Fruit fly (Drosophila melanogaster): ENCODE results near the gene Obp83ef.

The Obp83ef gene

DNA sequence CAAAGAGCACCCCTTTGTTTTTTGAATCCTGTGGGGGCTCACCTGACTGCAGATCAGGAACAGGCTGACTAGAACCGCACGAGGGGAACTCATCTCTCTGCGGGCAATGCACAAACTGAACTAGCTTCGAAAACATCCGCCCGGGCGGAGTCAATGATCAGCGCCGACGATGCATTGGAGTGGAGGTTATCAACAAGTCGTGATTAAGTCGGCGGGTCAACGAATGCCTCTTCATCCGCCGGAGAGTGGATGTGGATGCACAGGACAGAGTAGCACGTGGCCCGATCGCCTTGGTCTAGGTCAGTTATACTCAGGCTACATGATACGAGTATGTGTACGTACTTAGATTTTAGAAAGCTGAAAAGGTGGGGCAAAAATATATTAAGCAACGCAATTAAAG is at the start of gene Obp83ef:
Obp83ef (minus strand) TSS at position 119 of the 400 bp plus-strand sequence.
- TF ChIP-seq EcR (GFP tag; optimal IDR thresholded peaks at IDR 0.05) (peak; percentile 88), Pif1A (GFP tag; optimal IDR thresholded peaks at IDR 0.05) (no peak)

DNA sequence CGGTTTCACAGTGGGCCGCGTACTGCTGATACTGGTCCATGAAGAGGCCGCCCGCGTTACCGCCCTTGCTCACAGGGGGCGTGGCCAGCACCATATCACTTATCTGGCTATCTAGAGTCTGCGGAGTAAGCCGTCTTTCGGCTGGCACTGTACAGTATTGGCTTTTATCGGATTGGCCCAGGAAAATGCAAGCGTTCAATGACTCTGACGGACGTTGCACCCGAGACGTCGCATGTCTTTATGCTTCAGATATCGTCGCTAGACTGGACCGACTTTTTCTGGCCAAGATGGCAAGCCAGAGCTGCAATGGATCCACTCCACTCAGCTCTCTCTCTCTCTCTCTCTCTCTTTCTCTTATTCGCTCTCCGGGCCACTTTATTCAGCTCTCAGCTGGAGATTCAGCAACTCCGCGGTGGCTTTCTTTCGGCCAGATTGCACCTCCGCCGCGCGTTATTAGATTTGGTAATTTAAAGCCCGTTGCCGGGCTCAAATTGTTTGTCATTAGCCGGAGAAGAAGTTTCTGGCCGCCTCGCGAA is 46.2 kb upstream of the Obp83ef start, which contains the start of gene CG31559:
CG31559 (minus strand) TSS at position 273 of the 536 bp plus-strand sequence.
- TF ChIP-seq rn (GFP tag; IDR thresholded peaks at IDR 0.05) (no peak), fd96Ca (GFP tag; IDR thresholded peaks at IDR 0.05) (no peak), Snoo (tag; optimal IDR thresholded peaks at IDR 0.05) (no peak), CG4496 (GFP tag; IDR thresholded peaks at IDR 0.05) (0 out of 3 replicates have a peak, but pooled peaks have one; percentile 17), CG10348 (GFP tag; IDR thresholded peaks at IDR 0.05) (no peak), CG9948 (tag; optimal IDR thresholded peaks at IDR 0.05) (no peak), CG14655 (GFP tag; optimal IDR thresholded peaks at IDR 0.05) (no peak), CG8159 (tag; optimal IDR thresholded peaks at IDR 0.05) (peak; percentile 25), gl (tag; optimal IDR thresholded peaks at IDR 0.05) (no peak), CG15710 (tag; optimal IDR thresholded peaks at IDR 0.05) (no peak), Pif1B (GFP tag; optimal IDR thresholded peaks at IDR 0.05) (no peak), CG8301 (tag; optimal IDR thresholded peaks at IDR 0.05) (no peak), Ets98B (GFP tag; IDR thresholded peaks at IDR 0.05) (no peak; the same call in 1 of the 2 replicates), CG17806 (tag; optimal IDR thresholded peaks at IDR 0.05) (no peak), EcR (GFP tag; optimal IDR thresholded peaks at IDR 0.05) (peak; percentile 86), CG32121 (GFP tag; IDR thresholded peaks at IDR 0.05) (peak; percentile 32; the same call in 1 of the 2 replicates), Pif1A (GFP tag; optimal IDR thresholded peaks at IDR 0.05) (no peak), CG13204 (GFP tag; optimal IDR thresholded peaks at IDR 0.05) (peak; percentile 21), CG12605 (GFP tag; IDR thresholded peaks at IDR 0.05) (no peak), CG34367 (tag; optimal IDR thresholded peaks at IDR 0.05) (no peak), D1 (tag; optimal IDR thresholded peaks at IDR 0.05) (no peak)

DNA sequence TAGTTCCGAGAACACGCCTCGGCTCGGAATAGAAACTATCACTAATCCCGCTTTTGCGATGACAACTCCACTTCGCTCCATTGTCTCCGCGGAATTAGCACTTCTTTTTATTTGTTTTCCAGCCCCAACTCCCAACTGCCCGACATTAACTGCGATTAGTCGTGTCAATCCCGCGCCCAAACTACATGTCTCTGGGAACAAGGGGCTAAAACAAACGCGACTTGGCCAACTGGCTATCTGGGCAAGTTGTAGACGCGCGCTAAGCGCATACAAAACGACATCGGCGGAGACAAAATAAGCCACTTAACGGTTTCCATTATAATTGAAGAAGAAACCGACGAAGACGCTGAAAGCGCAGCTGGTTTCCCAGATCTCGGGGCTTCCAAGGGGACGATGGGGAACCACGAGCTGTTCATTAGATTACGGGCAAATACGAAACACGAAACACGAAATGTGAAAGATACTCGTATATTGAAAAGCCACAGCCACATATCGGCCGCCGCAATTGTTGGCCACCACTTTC is 44.0 kb upstream of the Obp83ef start:
- TF ChIP-seq D1 (tag; optimal IDR thresholded peaks at IDR 0.05) (no peak), CG32121 (GFP tag; IDR thresholded peaks at IDR 0.05) (0 out of 2 replicates have a peak, but pooled peaks have one; percentile 8)

DNA sequence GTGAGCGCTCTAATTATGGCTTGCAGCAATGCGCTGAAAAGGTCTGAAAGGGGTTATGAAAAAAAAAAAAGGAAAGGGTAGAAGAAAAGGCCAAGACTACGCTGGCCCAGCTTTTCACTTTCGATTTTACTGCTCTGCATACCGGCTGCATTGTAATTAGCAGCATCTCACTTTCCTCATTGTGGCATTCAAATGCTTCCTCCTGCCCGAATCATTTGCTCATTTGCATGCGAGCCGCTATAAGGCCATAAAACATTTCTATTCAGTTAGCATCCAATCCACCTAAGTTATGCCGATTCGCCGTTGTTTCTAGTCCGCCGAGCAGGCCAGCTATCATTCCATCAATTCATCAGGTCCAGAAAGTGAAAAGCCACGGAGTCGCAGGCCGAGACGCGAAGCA is 42.7 kb upstream of the Obp83ef start:
- TF ChIP-seq CG9948 (tag; optimal IDR thresholded peaks at IDR 0.05) (no peak), CG8159 (tag; optimal IDR thresholded peaks at IDR 0.05) (no peak), CG14655 (GFP tag; optimal IDR thresholded peaks at IDR 0.05) (no peak), Pif1B (GFP tag; optimal IDR thresholded peaks at IDR 0.05) (no peak)

DNA sequence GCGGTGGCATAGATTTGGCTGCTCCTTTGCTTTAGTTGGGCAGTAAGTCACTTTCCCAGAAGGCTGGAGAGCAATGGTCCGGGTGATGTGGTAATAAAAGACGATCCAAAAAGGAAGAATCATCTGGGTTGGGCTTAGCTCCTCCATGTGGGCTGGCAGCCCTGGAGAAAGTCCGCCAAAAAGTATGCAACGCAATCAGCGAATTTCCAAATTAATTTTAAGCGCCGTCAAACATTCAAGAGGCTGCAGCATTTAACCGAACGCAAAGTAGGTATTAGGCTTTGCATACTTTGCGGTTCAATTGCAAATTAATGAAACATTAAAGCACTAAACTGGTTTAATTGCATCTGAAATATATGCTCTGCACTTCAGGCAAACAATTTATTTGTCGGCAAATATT is 38.8 kb upstream of the Obp83ef start:
- no peak for TF ChIP-seq Snoo (tag; optimal IDR thresholded peaks at IDR 0.05)
- no peak for TF ChIP-seq D1 (tag; optimal IDR thresholded peaks at IDR 0.05)
- no peak for TF ChIP-seq CG14655 (GFP tag; optimal IDR thresholded peaks at IDR 0.05)
- TF ChIP-seq Pif1B (GFP tag; optimal IDR thresholded peaks at IDR 0.05), result no peak
- TF ChIP-seq CG32121 (GFP tag; IDR thresholded peaks at IDR 0.05), result no peak
- TF ChIP-seq CG34367 (tag; optimal IDR thresholded peaks at IDR 0.05), result no peak
- no peak for TF ChIP-seq rn (GFP tag; IDR thresholded peaks at IDR 0.05)
- no peak for TF ChIP-seq CG4496 (GFP tag; IDR thresholded peaks at IDR 0.05)
- no peak for TF ChIP-seq EcR (GFP tag; optimal IDR thresholded peaks at IDR 0.05)
- no peak for TF ChIP-seq CG13204 (GFP tag; optimal IDR thresholded peaks at IDR 0.05)
- TF ChIP-seq CG15710 (tag; optimal IDR thresholded peaks at IDR 0.05), result no peak
- no peak for TF ChIP-seq CG17806 (tag; optimal IDR thresholded peaks at IDR 0.05)

DNA sequence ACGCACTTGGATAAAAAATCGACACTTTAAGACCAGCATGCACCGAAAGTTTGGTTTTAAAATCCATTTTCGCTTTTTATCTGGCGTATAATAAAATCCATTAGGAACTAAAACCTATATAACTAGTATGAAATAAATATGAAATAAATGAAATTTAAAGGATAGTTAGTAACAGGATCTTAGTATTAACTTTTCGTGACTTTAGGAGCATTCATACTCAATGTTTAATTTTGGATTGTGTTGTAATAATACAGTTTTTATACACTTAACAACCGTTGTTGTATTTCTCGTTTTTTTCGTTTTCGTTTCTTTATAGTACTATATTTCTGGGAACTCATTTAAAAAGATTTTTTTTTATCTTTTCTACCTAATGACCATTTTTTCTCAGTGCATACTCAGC is 38.3 kb upstream of the Obp83ef start:
- TF ChIP-seq fd96Ca (GFP tag; IDR thresholded peaks at IDR 0.05) (no peak), CG10348 (GFP tag; IDR thresholded peaks at IDR 0.05) (no peak), CG4496 (GFP tag; IDR thresholded peaks at IDR 0.05) (no peak), CG17806 (tag; optimal IDR thresholded peaks at IDR 0.05) (no peak), Ets98B (GFP tag; IDR thresholded peaks at IDR 0.05) (no peak), D1 (tag; optimal IDR thresholded peaks at IDR 0.05) (no peak), CG9948 (tag; optimal IDR thresholded peaks at IDR 0.05) (peak; percentile 9), CG8159 (tag; optimal IDR thresholded peaks at IDR 0.05) (peak; percentile 7), CG15710 (tag; optimal IDR thresholded peaks at IDR 0.05) (no peak), Pif1B (GFP tag; optimal IDR thresholded peaks at IDR 0.05) (no peak), CG34367 (tag; optimal IDR thresholded peaks at IDR 0.05) (no peak), CG32121 (GFP tag; IDR thresholded peaks at IDR 0.05) (no peak), rn (GFP tag; IDR thresholded peaks at IDR 0.05) (no peak), CG8301 (tag; optimal IDR thresholded peaks at IDR 0.05) (peak; percentile 12), gl (tag; optimal IDR thresholded peaks at IDR 0.05) (no peak), CG14655 (GFP tag; optimal IDR thresholded peaks at IDR 0.05) (peak; percentile 64), CG13204 (GFP tag; optimal IDR thresholded peaks at IDR 0.05) (no peak), Pif1A (GFP tag; optimal IDR thresholded peaks at IDR 0.05) (no peak), EcR (GFP tag; optimal IDR thresholded peaks at IDR 0.05) (no peak), Snoo (tag; optimal IDR thresholded peaks at IDR 0.05) (no peak), CG12605 (GFP tag; IDR thresholded peaks at IDR 0.05) (no peak)

DNA sequence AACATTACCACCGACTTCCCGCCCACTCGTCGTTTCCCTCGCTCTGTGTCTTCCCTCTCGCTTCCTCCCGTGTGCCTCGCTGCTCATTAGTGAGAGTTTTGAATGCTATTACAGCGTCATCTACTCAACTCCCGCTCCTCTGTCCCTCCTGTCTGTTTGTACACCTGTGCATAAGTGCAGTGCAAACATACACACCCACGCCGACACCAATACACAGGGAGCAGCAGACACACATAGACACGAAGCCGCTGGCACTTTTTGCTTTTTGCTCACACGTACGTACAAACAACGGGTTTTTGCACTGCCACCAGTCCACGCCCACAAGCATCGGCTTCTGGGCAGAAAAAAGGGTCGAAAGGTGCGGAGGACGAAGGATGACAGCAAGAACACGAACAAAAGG is 30.9 kb upstream of the Obp83ef start:
- TF ChIP-seq CG10348 (GFP tag; IDR thresholded peaks at IDR 0.05), result no peak
- peak; percentile 62 for TF ChIP-seq CG13204 (GFP tag; optimal IDR thresholded peaks at IDR 0.05)
- no peak for TF ChIP-seq Snoo (tag; optimal IDR thresholded peaks at IDR 0.05)
- no peak for TF ChIP-seq CG9948 (tag; optimal IDR thresholded peaks at IDR 0.05)
- no peak for TF ChIP-seq fd96Ca (GFP tag; IDR thresholded peaks at IDR 0.05)
- no peak for TF ChIP-seq CG8301 (tag; optimal IDR thresholded peaks at IDR 0.05)
- TF ChIP-seq CG4496 (GFP tag; IDR thresholded peaks at IDR 0.05), result peak; percentile 25; the same call in 1 of the 3 replicates
- TF ChIP-seq CG15710 (tag; optimal IDR thresholded peaks at IDR 0.05), result no peak
- no peak for TF ChIP-seq Pif1A (GFP tag; optimal IDR thresholded peaks at IDR 0.05)
- no peak for TF ChIP-seq rn (GFP tag; IDR thresholded peaks at IDR 0.05)
- TF ChIP-seq CG14655 (GFP tag; optimal IDR thresholded peaks at IDR 0.05), result no peak
- no peak for TF ChIP-seq Ets98B (GFP tag; IDR thresholded peaks at IDR 0.05)
- no peak for TF ChIP-seq D1 (tag; optimal IDR thresholded peaks at IDR 0.05)
- no peak for TF ChIP-seq CG34367 (tag; optimal IDR thresholded peaks at IDR 0.05)
- TF ChIP-seq gl (tag; optimal IDR thresholded peaks at IDR 0.05), result no peak
